Worm (Caenorhabditis elegans): ENCODE data around the gene W02A2.9.

DNA sequence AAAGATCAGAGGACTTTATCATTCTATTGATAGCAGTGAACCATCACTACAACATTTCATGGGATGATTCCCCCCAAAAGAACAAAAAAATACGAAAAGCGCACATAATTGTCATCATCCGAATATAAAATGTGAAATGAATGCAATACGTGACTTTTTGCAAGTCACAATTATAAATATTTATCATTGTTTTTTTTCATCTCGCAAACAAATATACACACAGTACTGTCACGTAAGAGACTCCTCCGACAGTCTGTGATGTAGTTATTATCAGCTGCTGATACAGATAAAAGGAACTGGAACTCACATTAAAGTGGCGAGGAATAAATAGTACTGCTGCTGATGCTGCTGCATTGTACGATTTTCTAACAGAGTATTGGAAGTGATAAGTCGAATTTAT, 48.9 kb downstream of the W02A2.9 start:
- TF ChIP-seq T26A5.8 (tag; optimal IDR thresholded peaks at IDR 0.05) = no peak
- TF ChIP-seq F39B2.1 (GFP tag; IDR thresholded peaks at IDR 0.05) = no peak
- no peak for TF ChIP-seq mxl-1 (tag; optimal IDR thresholded peaks at IDR 0.05)
- TF ChIP-seq F22D6.2 (tag; optimal IDR thresholded peaks at IDR 0.05) = no peak
- no peak for TF ChIP-seq ztf-22 (GFP tag; optimal IDR thresholded peaks at IDR 0.05)
- TF ChIP-seq Y53F4B.3 (GFP tag; IDR thresholded peaks at IDR 0.05) = no peak
- no peak for TF ChIP-seq C17E4.6 (GFP tag; IDR thresholded peaks at IDR 0.05)
- TF ChIP-seq ama-1 (optimal IDR thresholded peaks at IDR 0.05) = no peak
- no peak for TF ChIP-seq ama-1 (GFP tag; optimal IDR thresholded peaks at IDR 0.05)
